Fruit fly (Drosophila melanogaster) Kc167 (cell line): ENCODE measurements around the gene CG3630.

ENCODE experiments used
- Myc ChIP-seq: fragments of >200 bp; optimal IDR thresholded peaks from 2 replicates; lab custom pipeline; 2017; ENCODE audit warnings: missing external identifiers
- Sin3A ChIP-seq: fragments of >200 bp; optimal IDR thresholded peaks from 2 replicates; lab custom pipeline; 2018; ENCODE audit warnings: missing external identifiers
- h ChIP-seq: fragments of >200 bp; optimal IDR thresholded peaks from 3 replicates; lab custom pipeline; 2018; ENCODE audit warnings: missing external identifiers
- insv ChIP-seq: fragments of >200 bp; optimal IDR thresholded peaks from 3 replicates; lab custom pipeline; 2018; ENCODE audit warnings: missing external identifiers
- psq ChIP-seq: fragments of >200 bp; optimal IDR thresholded peaks from 2 replicates; lab custom pipeline; 2017; ENCODE audit warnings: missing external identifiers
- ttk ChIP-seq: sonication (Bioruptor generic); optimal IDR thresholded peaks from 2 replicates; lab custom pipeline; 2017; ENCODE audit warnings: missing external identifiers

The CG3630 gene

dm6 chrX:2135868-2136787 is 25.9 kb upstream of the CG3630 start:
- TF ChIP-seq Sin3A (lab: Kevin White, UChicago) (no peak), psq (lab: Kevin White, UChicago) (no peak), h (no peak), insv (no peak)

dm6 chrX:2136831-2137452 is 25.1 kb upstream of the CG3630 start:
- TF ChIP-seq Sin3A (lab: Kevin White, UChicago), result no peak
- TF ChIP-seq h, result no peak
- TF ChIP-seq psq (lab: Kevin White, UChicago), result no peak
- no peak for TF ChIP-seq Myc (lab: Kevin White, UChicago)
- no peak for TF ChIP-seq ttk

DNA sequence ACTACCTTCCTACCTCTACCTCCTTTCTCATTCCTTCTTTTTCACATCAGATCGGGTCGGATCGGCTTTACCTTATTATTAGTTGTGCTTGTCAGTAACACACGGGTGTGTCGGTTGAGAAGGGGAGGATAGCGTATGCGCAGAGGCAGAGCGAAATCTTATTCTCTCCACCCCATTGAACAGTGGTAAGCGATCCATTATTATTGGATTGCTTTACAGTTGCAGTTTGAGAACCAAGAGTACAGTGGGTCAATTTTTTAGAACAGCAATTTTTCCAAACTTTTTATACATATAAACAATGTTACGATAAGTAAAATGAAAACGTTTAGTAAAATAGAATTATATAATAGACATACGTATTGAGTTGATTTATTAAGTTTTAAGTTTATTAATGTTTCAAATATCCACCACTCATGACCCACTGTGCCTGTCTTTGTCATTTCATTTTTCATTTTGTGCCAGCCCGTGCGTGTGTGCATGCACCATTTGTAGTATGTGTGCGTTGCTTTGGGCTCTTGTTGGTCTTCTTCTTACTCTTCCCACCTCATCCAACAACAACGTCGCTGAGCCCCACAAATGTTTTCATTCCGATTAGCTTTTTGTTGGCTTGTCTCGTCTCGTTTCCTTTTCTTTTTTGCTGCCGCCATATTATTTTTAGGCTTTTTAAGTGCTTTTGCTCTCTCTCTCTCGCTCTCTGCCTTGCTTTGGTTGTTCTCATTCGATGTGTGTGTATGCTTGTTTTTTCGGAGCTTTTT is 24.2 kb upstream of the CG3630 start:
- TF ChIP-seq h (no peak), Myc (lab: Kevin White, UChicago) (no peak), ttk (no peak), psq (lab: Kevin White, UChicago) (no peak), insv (no peak), Sin3A (lab: Kevin White, UChicago) (no peak)

DNA sequence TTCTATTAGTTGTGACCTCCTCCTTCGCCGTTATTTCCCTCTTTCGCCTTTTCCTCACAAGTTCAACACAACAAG is 23.8 kb upstream of the CG3630 start, which contains the start of gene ph-p:
TSS of gene ph-p (minus strand) at position 30 of the 75 bp plus-strand sequence.
- no peak for TF ChIP-seq ttk
- TF ChIP-seq Sin3A (lab: Kevin White, UChicago), result no peak
- no peak for TF ChIP-seq Myc (lab: Kevin White, UChicago)
- TF ChIP-seq insv, result no peak
- TF ChIP-seq h, result no peak
- no peak for TF ChIP-seq psq (lab: Kevin White, UChicago)

- TF ChIP-seq ttk, result no peak
- TF ChIP-seq h, result no peak
- TF ChIP-seq Myc (lab: Kevin White, UChicago), result no peak
- no peak for TF ChIP-seq Sin3A (lab: Kevin White, UChicago)
- no peak for TF ChIP-seq psq (lab: Kevin White, UChicago)
- no peak for TF ChIP-seq insv
Observed at dm6 chrX:2138417-2138816, 23.6 kb upstream of the CG3630 start.

DNA sequence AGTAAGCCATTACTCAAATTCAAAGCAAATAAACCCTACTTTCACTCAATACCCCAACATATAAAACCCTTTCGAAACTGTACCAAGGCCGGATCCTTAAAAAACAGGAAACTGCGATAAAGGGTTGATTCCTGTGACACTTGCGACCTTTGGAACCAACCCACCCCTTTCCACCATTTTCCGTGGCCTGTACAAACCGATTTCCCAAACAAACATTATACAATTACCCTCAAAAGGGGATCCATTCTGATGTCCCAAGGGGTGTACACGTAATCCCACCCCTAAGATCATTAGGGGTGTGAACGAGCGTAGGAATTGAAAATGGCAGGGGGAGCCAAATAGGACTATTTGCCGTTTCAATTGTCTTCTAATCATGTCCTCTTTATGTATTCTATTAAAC is 22.4 kb upstream of the CG3630 start:
- TF ChIP-seq insv (no peak), Sin3A (lab: Kevin White, UChicago) (no peak), h (no peak), Myc (lab: Kevin White, UChicago) (no peak), ttk (no peak), psq (lab: Kevin White, UChicago) (no peak)

- no peak for TF ChIP-seq Myc (lab: Kevin White, UChicago)
- no peak for TF ChIP-seq h
- no peak for TF ChIP-seq ttk
- no peak for TF ChIP-seq insv
- no peak for TF ChIP-seq Sin3A (lab: Kevin White, UChicago)
- TF ChIP-seq psq (lab: Kevin White, UChicago), result no peak
Observed at dm6 chrX:2140487-2140886, 21.5 kb upstream of the CG3630 start.

DNA sequence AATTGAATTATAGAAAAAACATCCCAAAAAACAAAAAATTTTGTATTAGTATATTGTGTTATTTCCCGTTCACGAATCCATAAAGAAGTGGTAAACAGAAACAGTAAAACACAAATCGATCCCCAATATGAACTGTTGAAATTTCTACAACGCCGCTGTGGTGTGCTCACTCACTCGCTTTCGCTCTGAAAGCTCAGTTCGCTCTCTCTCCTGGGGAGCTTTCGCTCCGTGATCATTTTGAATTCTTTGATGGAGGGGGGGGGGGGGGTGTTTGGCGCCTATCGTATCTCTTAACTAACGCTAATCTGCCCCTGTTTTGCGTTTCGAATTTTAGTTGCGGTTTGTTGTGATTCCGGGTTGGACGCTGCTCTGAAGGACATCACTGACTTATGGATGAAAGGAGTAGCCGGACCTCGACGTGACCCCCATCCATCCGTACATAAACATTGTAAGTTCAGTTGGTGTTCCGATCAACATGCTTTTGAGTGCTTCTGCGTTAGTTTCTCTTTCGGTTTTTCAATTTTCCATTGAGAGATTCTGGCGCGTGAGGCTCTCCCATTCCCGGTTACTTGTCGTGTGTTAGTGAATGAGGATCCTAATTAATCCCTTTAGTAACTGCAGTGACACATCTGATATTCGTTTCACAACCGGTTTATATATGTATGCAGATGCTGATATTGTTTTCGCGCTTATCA is 20.7 kb upstream of the CG3630 start, which contains the start of gene D2hgdh:
TSS of gene D2hgdh (plus strand) at position 331 of the 695 bp plus-strand sequence.
- TF ChIP-seq psq (lab: Kevin White, UChicago) (no peak), Myc (lab: Kevin White, UChicago) (no peak), ttk (no peak), Sin3A (lab: Kevin White, UChicago) (no peak), h (no peak), insv (no peak)

dm6 chrX:2141854-2142216 is 20.2 kb upstream of the CG3630 start:
- TF ChIP-seq h, result no peak
- no peak for TF ChIP-seq psq (lab: Kevin White, UChicago)
- TF ChIP-seq ttk, result no peak
- TF ChIP-seq Sin3A (lab: Kevin White, UChicago), result no peak
- TF ChIP-seq insv, result no peak
- TF ChIP-seq Myc (lab: Kevin White, UChicago), result no peak

DNA sequence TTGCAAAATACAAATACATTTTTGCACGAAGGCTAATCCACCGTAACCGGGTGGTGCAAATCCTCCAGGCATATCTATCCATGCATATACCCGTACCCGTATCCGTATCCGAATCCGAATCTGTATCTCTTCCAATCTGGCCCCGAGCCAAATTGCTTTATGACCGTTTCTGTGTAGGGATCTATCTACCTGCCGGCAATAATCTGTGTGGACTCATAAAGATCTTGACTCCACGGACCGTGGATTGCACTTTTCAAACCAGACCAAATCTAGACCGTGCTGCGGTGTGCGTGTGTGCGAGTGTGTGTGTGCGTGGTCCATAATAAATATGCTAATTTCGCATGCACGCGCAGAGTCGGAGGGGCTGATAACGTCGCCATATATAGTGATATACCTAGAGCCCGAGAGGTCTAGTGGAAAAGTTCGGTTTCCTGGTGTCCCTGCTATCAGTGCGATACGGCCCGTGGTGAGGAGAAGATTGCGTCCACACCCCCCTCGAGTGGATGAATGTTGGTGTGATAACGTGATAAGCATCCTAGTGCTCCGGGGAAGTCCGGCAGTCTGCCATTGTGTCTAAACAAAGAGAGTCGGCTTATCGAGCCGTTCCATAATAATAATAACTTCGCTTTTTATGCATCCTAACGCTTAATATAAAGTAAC is 19.6 kb upstream of the CG3630 start:
- TF ChIP-seq h (no peak), insv (no peak), Myc (lab: Kevin White, UChicago) (no peak), Sin3A (lab: Kevin White, UChicago) (no peak), ttk (no peak), psq (lab: Kevin White, UChicago) (no peak)

DNA sequence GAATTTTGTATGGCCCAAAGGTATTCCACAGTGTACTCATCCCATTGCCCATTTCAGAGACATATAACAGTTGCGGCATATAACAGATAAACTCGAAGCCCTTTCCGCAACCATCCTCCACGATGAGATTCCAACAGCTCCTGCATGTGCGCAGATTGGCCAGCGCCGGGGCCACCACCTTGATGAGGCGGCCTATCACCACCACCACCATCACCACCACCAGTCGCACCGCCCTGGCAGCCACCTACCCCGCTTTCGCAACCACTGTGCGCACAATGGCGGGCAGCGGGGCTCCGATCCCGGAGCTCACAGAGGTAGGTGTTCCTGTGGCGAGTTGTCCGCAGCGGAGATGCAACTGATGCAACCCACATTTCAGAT is 19.1 kb upstream of the CG3630 start:
- no peak for TF ChIP-seq insv

- TF ChIP-seq Myc (lab: Kevin White, UChicago), result no peak
- TF ChIP-seq insv, result no peak
- no peak for TF ChIP-seq psq (lab: Kevin White, UChicago)
- TF ChIP-seq ttk, result no peak
- no peak for TF ChIP-seq h
- TF ChIP-seq Sin3A (lab: Kevin White, UChicago), result no peak
Observed at dm6 chrX:2145114-2145513, 16.9 kb upstream of the CG3630 start, which contains the start of gene Pgd. Pgd (plus strand) TSS chrX:2145136.
